Worm (Caenorhabditis elegans): ENCODE data around the gene Y39E4B.10.

DNA sequence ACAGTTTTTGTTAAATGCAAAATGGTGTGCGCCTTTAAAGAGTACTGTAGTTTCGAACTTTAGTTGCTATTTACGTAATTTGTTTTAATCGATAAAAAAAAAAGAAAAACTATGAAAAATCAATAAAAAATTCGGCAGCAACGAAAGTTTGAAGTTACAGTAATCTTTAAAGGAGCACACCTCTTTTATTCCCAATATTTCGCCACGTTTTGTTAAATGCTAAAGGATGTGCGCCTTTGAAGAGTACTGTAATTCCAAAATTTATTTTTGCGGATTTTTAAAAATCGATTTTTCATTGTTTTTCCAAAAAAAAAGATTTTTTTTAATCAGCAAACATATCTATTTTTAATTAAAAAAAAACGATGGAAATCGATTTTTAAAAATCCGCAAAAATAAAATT, 21.0 kb upstream of the Y39E4B.10 start:
- no peak for TF ChIP-seq elt-3 (tag; optimal IDR thresholded peaks at IDR 0.05)
- no peak for TF ChIP-seq nhr-25 (tag; optimal IDR thresholded peaks at IDR 0.05)
- no peak for TF ChIP-seq mdl-1 (tag; optimal IDR thresholded peaks at IDR 0.05)
- TF ChIP-seq snpc-4 (tag; optimal IDR thresholded peaks at IDR 0.05), result no peak
- TF ChIP-seq unc-39 (tag; optimal IDR thresholded peaks at IDR 0.05), result no peak
- no peak for TF ChIP-seq unc-62 (GFP tag; optimal IDR thresholded peaks at IDR 0.05)
- no peak for TF ChIP-seq nhr-23 (tag; optimal IDR thresholded peaks at IDR 0.05)
- no peak for TF ChIP-seq mab-5 (tag; optimal IDR thresholded peaks at IDR 0.05)
- TF ChIP-seq lin-13 (GFP tag; optimal IDR thresholded peaks at IDR 0.05), result no peak
- TF ChIP-seq ceh-82 (tag; optimal IDR thresholded peaks at IDR 0.05), result no peak
- TF ChIP-seq lin-39 (tag; optimal IDR thresholded peaks at IDR 0.05), result no peak
